Worm (Caenorhabditis elegans) whole organism, L3 larva: ENCODE results near the gene B0250.8.

Source experiments
- ama-1 ChIP-seq: fragments of 150-350 bp; optimal IDR thresholded peaks from 2 replicates; lab custom pipeline; 2018
- ceh-82 ChIP-seq: fragments of 150-350 bp; optimal IDR thresholded peaks from 2 replicates; lab custom pipeline; 2014; ENCODE audit warnings: missing biosample characterization, missing genetic modification characterization
- elt-3 ChIP-seq, 3 experiments: fragments of 150-350 bp in 1 of 3; sonication (generic microtip) in 2 of 3; optimal IDR thresholded peaks; 2 replicates in 2 of 3; 4 replicates in 1 of 3; lab custom pipeline; 2014 to 2017; ENCODE audit warnings: missing biosample characterization in 3 of 3, missing genetic modification characterization in 3 of 3
- nhr-11 ChIP-seq: fragments of 150-350 bp; optimal IDR thresholded peaks from 2 replicates; lab custom pipeline; 2014; ENCODE audit warnings: missing biosample characterization, missing genetic modification characterization
- nhr-23 ChIP-seq: fragments of 150-350 bp; optimal IDR thresholded peaks from 2 replicates; lab custom pipeline; 2014; ENCODE audit warnings: missing biosample characterization, missing genetic modification reagents, missing genetic modification characterization
- nhr-76 ChIP-seq: fragments of 150-350 bp; sonication (generic microtip); optimal IDR thresholded peaks from 5 replicates; lab custom pipeline; 2014; ENCODE audit warnings: missing biosample characterization, missing genetic modification characterization
- pqm-1 ChIP-seq: fragments of 150-350 bp; optimal IDR thresholded peaks from 2 replicates; lab custom pipeline; 2017; ENCODE audit warnings: missing biosample characterization, missing genetic modification characterization, inconsistent platforms
- snpc-4 ChIP-seq: fragments of 150-350 bp; optimal IDR thresholded peaks from 2 replicates; lab custom pipeline; 2014; ENCODE audit warnings: missing biosample characterization, missing genetic modification characterization
- unc-39 ChIP-seq: sonication (generic microtip); optimal IDR thresholded peaks from 4 replicates; lab custom pipeline; 2017; ENCODE audit warnings: missing biosample characterization, missing genetic modification characterization

DNA sequence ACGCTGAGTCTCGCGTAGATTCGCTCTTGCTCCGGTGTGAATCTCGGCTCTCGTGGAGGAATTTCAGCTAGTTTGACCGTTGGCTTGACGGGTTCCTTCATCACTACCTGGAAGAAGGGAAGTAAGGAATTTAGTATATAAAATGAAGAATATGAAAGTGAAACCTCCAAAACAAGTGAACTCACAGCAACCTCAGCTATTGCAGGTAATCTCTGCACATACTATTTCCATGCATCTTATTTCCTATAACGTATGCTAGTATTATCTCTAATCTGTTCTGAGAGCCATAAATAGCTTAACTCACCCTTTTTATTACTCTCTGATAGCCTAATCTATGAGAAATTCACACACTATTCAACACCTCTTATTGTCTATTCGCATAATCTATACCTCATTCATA is 34.7 kb upstream of the B0250.8 start, which contains the start of gene Y38H6C.4:
- TF ChIP-seq nhr-76 (tag; lab: Kevin White, UChicago) (no peak), ama-1 (lab: Kevin White, UChicago) (no peak), nhr-11 (tag; lab: Kevin White, UChicago) (no peak), ceh-82 (tag; lab: Kevin White, UChicago) (no peak), snpc-4 (tag; lab: Kevin White, UChicago) (no peak), pqm-1 (tag; lab: Kevin White, UChicago) (no peak), nhr-23 (tag; lab: Kevin White, UChicago) (no peak), unc-39 (no peak), elt-3 (tag; optimal IDR thresholded peaks at IDR 0.05; lab: Kevin White, UChicago) (no peak)
